Fruit fly (Drosophila melanogaster) whole organism, embryonic: Measurements from ENCODE around the gene Irk1.
A peak's percentile ranks its signal among the peaks of the same experiment; 100 is the strongest.

Experiments used
- Ada2b ChIP-seq: fragments of 200-800 bp; sonication (Bioruptor generic); IDR thresholded peaks from 2 replicates; pipeline ENCODE4 v1.3.6; 2022; ENCODE audit warnings: missing biosample characterization, missing genetic modification characterization
- Adf1 ChIP-seq: fragments of 200-800 bp; sonication (Bioruptor generic); IDR thresholded peaks from 2 replicates; pipeline ENCODE4 v1.3.6; 2022; ENCODE audit warnings: missing biosample characterization, missing genetic modification characterization
- CG10462 ChIP-seq: fragments of 200-800 bp; sonication (Bioruptor generic); optimal IDR thresholded peaks from 2 replicates; lab custom pipeline; 2016; ENCODE audit warnings: missing biosample characterization, missing genetic modification characterization
- CG11456 ChIP-seq: fragments of 200-800 bp; sonication (Bioruptor generic); IDR thresholded peaks from 3 replicates; pipeline ENCODE4 v1.3.6; 2022; ENCODE audit warnings: missing biosample characterization, missing genetic modification characterization
- CG11560 ChIP-seq: fragments of 200-800 bp; sonication (Bioruptor generic); IDR thresholded peaks from 3 replicates; pipeline ENCODE4 v1.3.6; 2022; ENCODE audit warnings: missing biosample characterization, missing genetic modification characterization
- CG12391 ChIP-seq: fragments of 200-800 bp; sonication (Bioruptor generic); optimal IDR thresholded peaks from 3 replicates; lab custom pipeline; 2018; ENCODE audit warnings: missing biosample characterization, mild to moderate bottlenecking, missing genetic modification characterization, moderate library complexity
- CG12769 ChIP-seq: fragments of 200-800 bp; sonication (Bioruptor generic); optimal IDR thresholded peaks from 2 replicates; lab custom pipeline; 2019; ENCODE audit warnings: missing biosample characterization, mild to moderate bottlenecking, missing genetic modification characterization, moderate library complexity
- CG14441 ChIP-seq: fragments of 200-800 bp; sonication (Bioruptor generic); IDR thresholded peaks from 2 replicates; pipeline ENCODE4 v1.3.6; 2022; ENCODE audit warnings: missing biosample characterization, missing genetic modification characterization
- CG15269 ChIP-seq: fragments of 200-800 bp; sonication (Bioruptor generic); optimal IDR thresholded peaks from 2 replicates; lab custom pipeline; 2018; ENCODE audit warnings: missing biosample characterization, mild to moderate bottlenecking, missing genetic modification characterization, moderate library complexity
- CG15514 ChIP-seq: fragments of 200-800 bp; sonication (Bioruptor generic); optimal IDR thresholded peaks from 3 replicates; lab custom pipeline; 2017; ENCODE audit warnings: missing biosample characterization, missing genetic modification characterization, mild to moderate bottlenecking, moderate library complexity, missing genetic modification reagents
- CG17359 ChIP-seq: fragments of 200-800 bp; sonication (Bioruptor generic); optimal IDR thresholded peaks from 3 replicates; lab custom pipeline; 2018; ENCODE audit warnings: missing biosample characterization, mild to moderate bottlenecking, missing genetic modification characterization, moderate library complexity
- CG18599 ChIP-seq: fragments of 200-800 bp; sonication (Bioruptor generic); optimal IDR thresholded peaks from 3 replicates; lab custom pipeline; 2017; ENCODE audit warnings: missing biosample characterization, missing genetic modification characterization, mild to moderate bottlenecking, moderate library complexity, missing genetic modification reagents
- CG2889 ChIP-seq: fragments of 200-800 bp; sonication (Bioruptor generic); IDR thresholded peaks from 3 replicates; pipeline ENCODE4 v1.3.6; 2022; ENCODE audit warnings: missing biosample characterization, missing genetic modification characterization
- CG3847 ChIP-seq: fragments of 200-800 bp; sonication (Bioruptor generic); IDR thresholded peaks from 2 replicates; pipeline ENCODE4 v1.3.6; 2022; ENCODE audit warnings: missing biosample characterization, missing genetic modification characterization
- CG7357 ChIP-seq: fragments of 200-800 bp; sonication (Bioruptor generic); IDR thresholded peaks from 3 replicates; pipeline ENCODE4 v1.3.6; 2022; ENCODE audit warnings: missing biosample characterization, missing genetic modification characterization
- CoRest ChIP-seq: fragments of 200-800 bp; sonication (Bioruptor generic); optimal IDR thresholded peaks from 3 replicates; lab custom pipeline; 2018; ENCODE audit warnings: missing biosample characterization, mild to moderate bottlenecking, missing genetic modification characterization, moderate library complexity
- Deaf1 ChIP-seq: fragments of 200-800 bp; optimal IDR thresholded peaks from 3 replicates; lab custom pipeline; 2019; ENCODE audit warnings: missing biosample characterization, mild to moderate bottlenecking, missing genetic modification characterization, moderate library complexity
- Fer1 ChIP-seq: fragments of 200-800 bp; sonication (Bioruptor generic); optimal IDR thresholded peaks from 2 replicates; lab custom pipeline; 2017; ENCODE audit warnings: missing biosample characterization, mild to moderate bottlenecking, missing genetic modification characterization
- Fer3 ChIP-seq: fragments of 200-800 bp; sonication (Bioruptor generic); optimal IDR thresholded peaks from 2 replicates; lab custom pipeline; 2018; ENCODE audit warnings: missing biosample characterization, mild to moderate bottlenecking, missing genetic modification characterization, moderate library complexity
- GATAe ChIP-seq: fragments of 200-800 bp; sonication (Bioruptor generic); conservative IDR thresholded peaks from 2 replicates; pipeline ENCODE4 v1.3.6; 2022; ENCODE audit warnings: missing biosample characterization, missing genetic modification characterization
- Hey ChIP-seq: fragments of 200-800 bp; sonication (Bioruptor generic); optimal IDR thresholded peaks from 3 replicates; lab custom pipeline; 2018; ENCODE audit warnings: missing biosample characterization, mild to moderate bottlenecking, missing genetic modification characterization
- Mad ChIP-seq: fragments of 200-800 bp; sonication (Bioruptor generic); optimal IDR thresholded peaks from 2 replicates; lab custom pipeline; 2016; ENCODE audit warnings: missing biosample characterization, missing genetic modification characterization
- Nf-YB ChIP-seq: fragments of 200-800 bp; sonication (Bioruptor generic); optimal IDR thresholded peaks from 3 replicates; lab custom pipeline; 2019; ENCODE audit warnings: missing biosample characterization, mild to moderate bottlenecking, missing genetic modification characterization, moderate library complexity
- NfI ChIP-seq: fragments of 200-800 bp; sonication (Bioruptor generic); optimal IDR thresholded peaks from 3 replicates; lab custom pipeline; 2018; ENCODE audit warnings: missing biosample characterization, mild to moderate bottlenecking, missing genetic modification characterization, moderate library complexity
- Pdp1 ChIP-seq, 2 experiments: fragments of 200-800 bp; sonication (Bioruptor generic); optimal IDR thresholded peaks; 3 replicates each; lab custom pipeline; 2016; ENCODE audit warnings: missing biosample characterization in 2 of 2, missing genetic modification characterization in 2 of 2, mild to moderate bottlenecking in 1 of 2, moderate library complexity in 1 of 2
- Rfx ChIP-seq: fragments of 200-800 bp; sonication (Bioruptor generic); IDR thresholded peaks from 2 replicates; pipeline ENCODE4 v1.3.6; 2022; ENCODE audit warnings: missing biosample characterization, missing genetic modification characterization
- Rx ChIP-seq: fragments of 200-800 bp; sonication (Bioruptor generic); IDR thresholded peaks from 2 replicates; pipeline ENCODE4 v1.3.6; 2022; ENCODE audit warnings: missing biosample characterization, missing genetic modification characterization
- Ssrp ChIP-seq: fragments of 200-800 bp; sonication (Bioruptor generic); optimal IDR thresholded peaks from 2 replicates; lab custom pipeline; 2018; ENCODE audit warnings: missing biosample characterization, mild to moderate bottlenecking, missing genetic modification characterization, moderate library complexity
- Trl ChIP-seq, 3 experiments: fragments of >200 bp in 2 of 3; fragments of 200-800 bp in 1 of 3; sonication (Bioruptor generic) in 1 of 3; optimal IDR thresholded peaks; 2 replicates in 1 of 3; 3 replicates in 2 of 3; lab custom pipeline; 2016 to 2017; ENCODE audit warnings: missing biosample characterization in 1 of 3, missing genetic modification characterization in 1 of 3
- caup ChIP-seq: fragments of 200-800 bp; sonication (Bioruptor generic); optimal IDR thresholded peaks from 3 replicates; lab custom pipeline; 2017; ENCODE audit warnings: missing biosample characterization, mild to moderate bottlenecking, missing genetic modification characterization, moderate library complexity; ENCODE audit not compliant: severe bottlenecking
- chinmo ChIP-seq: fragments of 200-800 bp; sonication (Bioruptor generic); IDR thresholded peaks from 4 replicates; pipeline ENCODE4 v1.3.6; 2022; ENCODE audit warnings: missing biosample characterization, missing genetic modification characterization; ENCODE audit not compliant: partially characterized antibody
- crol ChIP-seq: fragments of 200-800 bp; sonication (Bioruptor generic); IDR thresholded peaks from 2 replicates; pipeline ENCODE4 v1.3.6; 2022; ENCODE audit warnings: missing biosample characterization, missing genetic modification characterization
- da ChIP-seq: fragments of 200-800 bp; sonication (Bioruptor generic); optimal IDR thresholded peaks from 2 replicates; lab custom pipeline; 2016; ENCODE audit warnings: missing biosample characterization, missing genetic modification characterization
- dysf ChIP-seq: fragments of 200-800 bp; sonication (Bioruptor generic); IDR thresholded peaks from 3 replicates; pipeline ENCODE4 v1.3.6; 2022; ENCODE audit warnings: missing biosample characterization, missing genetic modification characterization
- gem ChIP-seq: fragments of 200-800 bp; sonication (Bioruptor generic); optimal IDR thresholded peaks from 2 replicates; lab custom pipeline; 2019; ENCODE audit warnings: missing biosample characterization, mild to moderate bottlenecking, missing genetic modification characterization, moderate library complexity
- grn ChIP-seq: fragments of 200-800 bp; sonication (Bioruptor generic); optimal IDR thresholded peaks from 3 replicates; lab custom pipeline; 2017; ENCODE audit warnings: missing biosample characterization, missing genetic modification characterization
- hkb ChIP-seq, 2 experiments: fragments of 200-800 bp in 1 of 2; fragments of >200 bp in 1 of 2; sonication (Bioruptor generic) in 1 of 2; IDR thresholded peaks in 1 of 2; optimal IDR thresholded peaks in 1 of 2; 2 replicates each; pipeline versions ENCODE4 v1.3.6 to Lab custom; 2017 to 2022; ENCODE audit warnings: missing biosample characterization in 1 of 2, missing genetic modification characterization in 1 of 2
- lmd ChIP-seq: fragments of 200-800 bp; sonication (Bioruptor generic); IDR thresholded peaks from 2 replicates; pipeline ENCODE4 v1.3.6; 2022; ENCODE audit warnings: missing biosample characterization, missing genetic modification characterization
- mam ChIP-seq: fragments of 200-800 bp; sonication (Bioruptor generic); optimal IDR thresholded peaks from 3 replicates; lab custom pipeline; 2016; ENCODE audit warnings: missing biosample characterization, missing genetic modification characterization
- nmo ChIP-seq: fragments of 200-800 bp; sonication (Bioruptor generic); optimal IDR thresholded peaks from 2 replicates; lab custom pipeline; 2018; ENCODE audit warnings: missing biosample characterization, mild to moderate bottlenecking, missing genetic modification characterization, moderate library complexity
- pum ChIP-seq: fragments of 200-800 bp; sonication (Bioruptor generic); optimal IDR thresholded peaks from 2 replicates; lab custom pipeline; 2016; ENCODE audit warnings: missing biosample characterization, missing genetic modification characterization
- row ChIP-seq: fragments of 200-800 bp; sonication (Bioruptor generic); IDR thresholded peaks from 3 replicates; pipeline ENCODE4 v1.3.6; 2022; ENCODE audit warnings: missing biosample characterization, missing genetic modification characterization
- so ChIP-seq: fragments of 200-800 bp; sonication (Bioruptor generic); IDR thresholded peaks from 3 replicates; pipeline ENCODE4 v1.3.6; 2022; ENCODE audit warnings: missing biosample characterization, missing genetic modification characterization
- sob ChIP-seq: fragments of 200-800 bp; sonication (Bioruptor generic); IDR thresholded peaks from 2 replicates; pipeline ENCODE4 v1.3.6; 2022; ENCODE audit warnings: missing biosample characterization, missing genetic modification characterization
- zf30C ChIP-seq: fragments of 200-800 bp; sonication (Bioruptor generic); optimal IDR thresholded peaks from 3 replicates; lab custom pipeline; 2018; ENCODE audit warnings: missing biosample characterization, mild to moderate bottlenecking, missing genetic modification characterization
- zfh1 ChIP-seq: fragments of 200-800 bp; sonication (Bioruptor generic); IDR thresholded peaks from 3 replicates; pipeline ENCODE4 v1.3.6; 2022; ENCODE audit warnings: missing biosample characterization, missing genetic modification characterization

Gene Irk1

DNA sequence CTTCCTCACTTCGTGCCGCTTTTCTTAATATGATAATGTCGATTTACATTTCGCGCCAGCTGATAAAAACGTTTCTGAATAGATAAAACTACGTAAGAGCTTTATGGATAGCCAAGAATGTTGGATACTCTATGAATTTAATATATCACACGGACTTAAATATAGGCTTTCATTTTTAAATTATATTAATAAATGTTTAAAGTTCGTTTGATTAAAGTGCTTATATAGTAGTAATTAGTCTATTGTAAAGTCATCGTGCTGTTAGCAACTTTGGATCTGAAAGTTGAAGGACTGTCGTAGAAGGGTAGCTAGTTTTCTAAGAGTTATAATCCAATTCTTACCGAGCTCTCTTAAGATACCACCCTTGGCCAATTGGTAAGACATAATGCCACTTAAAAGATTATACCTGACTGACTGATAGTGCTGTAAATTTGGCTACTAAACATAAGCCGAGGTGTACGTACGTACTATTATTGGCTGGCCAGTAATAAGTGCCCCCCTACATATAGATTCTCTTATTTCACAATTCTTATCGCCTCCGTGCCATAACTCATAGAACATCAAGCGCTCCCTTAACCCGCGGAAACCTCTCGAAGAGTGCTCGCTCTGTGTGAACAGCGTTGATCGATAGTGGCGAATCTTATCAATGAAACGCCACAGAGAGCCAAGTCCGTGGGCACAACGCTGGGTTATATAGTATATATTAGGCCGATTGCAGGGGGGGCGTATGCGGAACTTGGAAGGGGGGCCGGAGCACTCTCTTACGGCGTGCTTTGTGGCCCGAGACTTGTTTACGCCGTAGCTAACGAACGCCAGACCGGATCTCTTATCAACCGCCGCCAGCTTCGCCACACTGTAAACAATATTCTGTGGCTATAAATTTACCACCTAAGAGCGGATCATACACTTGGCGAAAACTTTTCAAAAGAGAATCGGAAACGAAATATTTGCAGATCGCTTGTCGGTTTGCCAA, 42.4 kb downstream of the Irk1 start (continued):
- TF ChIP-seq CG17359 (tag; lab: Kevin White, UChicago) (peak; percentile 14), CG7357 (GFP tag; lab: Robert Waterston, UW) (no peak), caup (GFP tag; lab: Kevin White, UChicago) (no peak), Trl (optimal IDR thresholded peaks at IDR 0.05; lab: Kevin White, UChicago) (peak; percentile 21 to 60), Trl (GFP tag; optimal IDR thresholded peaks at IDR 0.05; lab: Kevin White, UChicago) (no peak), grn (GFP tag; lab: Kevin White, UChicago) (peak; percentile 60), gem (tag; lab: Kevin White, UChicago) (peak; percentile 38), CoRest (peak; percentile 9), chinmo (GFP tag; lab: Robert Waterston, UW) (0 out of 4 replicates have a peak, but pooled peaks have one; percentile 10), CG2889 (GFP tag; lab: Robert Waterston, UW) (no peak), Fer3 (tag; lab: Kevin White, UChicago) (peak; percentile 33), CG14441 (GFP tag; lab: Robert Waterston, UW) (peak; percentile 34; the same call in 1 of the 2 replicates), CG10462 (GFP tag; lab: Kevin White, UChicago) (no peak), Hey (peak; percentile 41), Fer1 (peak; percentile 16), CG11560 (no peak), Nf-YB (GFP tag; lab: Kevin White, UChicago) (peak; percentile 59), zf30C (GFP tag; lab: Kevin White, UChicago) (peak; percentile 81), Mad (no peak), mam (peak; percentile 35), zfh1 (GFP tag; lab: Robert Waterston, UW) (0 out of 3 replicates have a peak, but pooled peaks have one; percentile 7), da (no peak), CG15514 (GFP tag; lab: Kevin White, UChicago) (peak; percentile 6), CG18599 (peak; percentile 35), pum (no peak), CG12769 (tag; lab: Kevin White, UChicago) (peak; percentile 41), dysf (GFP tag; lab: Robert Waterston, UW) (peak; percentile 58), CG11456 (GFP tag; lab: Robert Waterston, UW) (0 out of 3 replicates have a peak, but pooled peaks have one; percentile 10), nmo (GFP tag; lab: Kevin White, UChicago) (peak; percentile 10), row (GFP tag; lab: Robert Waterston, UW) (peak; percentile 61), CG3847 (GFP tag; lab: Robert Waterston, UW) (peak; percentile 24; the same call in 1 of the 2 replicates), sob (peak; percentile 49), Pdp1 (GFP tag; optimal IDR thresholded peaks at IDR 0.05; lab: Kevin White, UChicago) (peak in 1 of 2 experiments; percentile 90), NfI (GFP tag; lab: Kevin White, UChicago) (peak; percentile 13), Deaf1 (peak; percentile 34), crol (peak; percentile 84), GATAe (GFP tag; lab: Robert Waterston, UW) (peak; percentile 50), Rx (GFP tag; lab: Robert Waterston, UW) (0 out of 2 replicates have a peak, but pooled peaks have one; percentile 16), so (0 out of 3 replicates have a peak, but pooled peaks have one; percentile 41), Rfx (GFP tag; lab: Robert Waterston, UW) (peak; percentile 35), Adf1 (GFP tag; lab: Robert Waterston, UW) (peak; percentile 47; the same call in 1 of the 2 replicates), CG12391 (no peak), lmd (GFP tag; lab: Robert Waterston, UW) (peak; percentile 43; the same call in 1 of the 2 replicates), Ssrp (tag; lab: Kevin White, UChicago) (no peak), CG15269 (tag; lab: Kevin White, UChicago) (peak; percentile 64), Ada2b (GFP tag; lab: Robert Waterston, UW) (peak; percentile 30; the same call in 1 of the 2 replicates), hkb (optimal IDR thresholded peaks at IDR 0.05; lab: Kevin White, UChicago) (no peak), hkb (GFP tag; IDR thresholded peaks at IDR 0.05; lab: Robert Waterston, UW) (peak; percentile 41)
